Worm (Caenorhabditis elegans) whole organism, L3 larva: ENCODE results near the gene T10B9.9.

ENCODE experiments used
- ama-1 ChIP-seq: fragments of 150-350 bp; optimal IDR thresholded peaks from 2 replicates; lab custom pipeline; 2018
- ceh-82 ChIP-seq: fragments of 150-350 bp; optimal IDR thresholded peaks from 2 replicates; lab custom pipeline; 2014; ENCODE audit warnings: missing biosample characterization, missing genetic modification characterization
- fkh-10 ChIP-seq: sonication (generic microtip); optimal IDR thresholded peaks from 2 replicates; lab custom pipeline; 2017; ENCODE audit warnings: missing biosample characterization, missing genetic modification reagents, missing genetic modification characterization
- mdl-1 ChIP-seq: fragments of 150-350 bp; optimal IDR thresholded peaks from 2 replicates; lab custom pipeline; 2014; ENCODE audit warnings: missing biosample characterization, missing genetic modification characterization
- nhr-237 ChIP-seq: fragments of 150-350 bp; optimal IDR thresholded peaks from 2 replicates; lab custom pipeline; 2014; ENCODE audit warnings: missing biosample characterization, missing genetic modification characterization
- nhr-43 ChIP-seq: sonication (generic microtip); optimal IDR thresholded peaks from 2 replicates; lab custom pipeline; 2016; ENCODE audit warnings: mild to moderate bottlenecking, missing genetic modification characterization, missing compliant biosample characterization; ENCODE audit not compliant: poor library complexity, severe bottlenecking
- zag-1 ChIP-seq: fragments of 150-350 bp; optimal IDR thresholded peaks from 2 replicates; lab custom pipeline; 2014; ENCODE audit warnings: missing biosample characterization, missing genetic modification characterization

- TF ChIP-seq fkh-10 (GFP tag; lab: Kevin White, UChicago) (no peak), ceh-82 (no peak), zag-1 (no peak), nhr-43 (tag; lab: Kevin White, UChicago) (no peak), ama-1 (lab: Kevin White, UChicago) (no peak), nhr-237 (tag; lab: Kevin White, UChicago) (no peak), mdl-1 (no peak)
These were observed 17.5 kb upstream of the T10B9.9 start, which contains the start of gene cyp-13A3 for ce11 chrII:9793197-9793596.
